Fruit fly (Drosophila melanogaster): ENCODE measurements around the gene CG9674.

- TF ChIP-seq CG8478 (optimal IDR thresholded peaks at IDR 0.05), result no peak
- no peak for TF ChIP-seq Dll (optimal IDR thresholded peaks at IDR 0.05)
- no peak for TF ChIP-seq psq (optimal IDR thresholded peaks at IDR 0.05)
- no peak for TF ChIP-seq pan (optimal IDR thresholded peaks at IDR 0.05)
- TF ChIP-seq EcR (GFP tag; optimal IDR thresholded peaks at IDR 0.05), result no peak
Observed at dm6 chr3L:16760274-16760673, 47.3 kb downstream of the CG9674 start.
